Worm (Caenorhabditis elegans) whole organism, late embryonic: ENCODE results near the gene cwf-19L2.

Source experiments
- C08G9.2 ChIP-seq: sonication (generic microtip); optimal IDR thresholded peaks from 2 replicates; lab custom pipeline; 2016; ENCODE audit warnings: mild to moderate bottlenecking, missing genetic modification characterization, moderate library complexity, missing compliant biosample characterization
- F13H6.1 ChIP-seq: sonication (generic microtip); optimal IDR thresholded peaks from 2 replicates; lab custom pipeline; 2016; ENCODE audit warnings: missing genetic modification characterization, missing compliant biosample characterization
- K02D7.2 ChIP-seq: sonication (generic microtip); optimal IDR thresholded peaks from 2 replicates; lab custom pipeline; 2017; ENCODE audit warnings: mild to moderate bottlenecking, missing genetic modification characterization, missing compliant biosample characterization
- K09A11.1 ChIP-seq: sonication (generic microtip); optimal IDR thresholded peaks from 2 replicates; lab custom pipeline; 2017; ENCODE audit warnings: antibody characterized with exemption, mild to moderate bottlenecking, missing genetic modification characterization, missing compliant biosample characterization; ENCODE audit not compliant: insufficient read depth
- T23F11.4 ChIP-seq: fragments of 200-800 bp; sonication (Bioruptor generic); optimal IDR thresholded peaks from 2 replicates; lab custom pipeline; 2018; ENCODE audit warnings: mild to moderate bottlenecking, missing genetic modification characterization, missing compliant biosample characterization
- Y22D7AL.16 ChIP-seq: sonication (generic microtip); optimal IDR thresholded peaks from 2 replicates; lab custom pipeline; 2016; ENCODE audit warnings: missing genetic modification characterization, missing compliant biosample characterization
- ahr-1 ChIP-seq: sonication (generic microtip); optimal IDR thresholded peaks from 2 replicates; lab custom pipeline; 2016; ENCODE audit warnings: missing genetic modification characterization, missing compliant biosample characterization
- ama-1 ChIP-seq: fragments of 150-350 bp; optimal IDR thresholded peaks from 2 replicates; lab custom pipeline; 2014
- ceh-31 ChIP-seq: sonication (generic microtip); optimal IDR thresholded peaks from 2 replicates; lab custom pipeline; 2016; ENCODE audit warnings: missing genetic modification characterization, missing compliant biosample characterization
- ceh-45 ChIP-seq: fragments of 200-800 bp; sonication (Bioruptor generic); IDR thresholded peaks from 2 replicates; pipeline ENCODE4 v1.3.6; 2022; ENCODE audit warnings: missing genetic modification reagents, missing genetic modification characterization, missing compliant biosample characterization
- ceh-48 ChIP-seq: sonication (generic microtip); optimal IDR thresholded peaks from 2 replicates; lab custom pipeline; 2016; ENCODE audit warnings: missing genetic modification characterization, inconsistent platforms, missing compliant biosample characterization
- ceh-9 ChIP-seq: sonication (generic microtip); optimal IDR thresholded peaks from 2 replicates; lab custom pipeline; 2016; ENCODE audit warnings: mild to moderate bottlenecking, missing genetic modification characterization, inconsistent platforms, missing compliant biosample characterization
- che-1 ChIP-seq: sonication (generic microtip); optimal IDR thresholded peaks from 2 replicates; lab custom pipeline; 2016; ENCODE audit warnings: mild to moderate bottlenecking, missing genetic modification characterization, missing compliant biosample characterization
- dmd-4 ChIP-seq: sonication (generic microtip); optimal IDR thresholded peaks from 2 replicates; lab custom pipeline; 2016; ENCODE audit warnings: borderline replicate concordance, missing genetic modification characterization, missing compliant biosample characterization
- dve-1 ChIP-seq: sonication (generic microtip); optimal IDR thresholded peaks from 2 replicates; lab custom pipeline; 2017; ENCODE audit warnings: antibody characterized with exemption, mild to moderate bottlenecking, missing genetic modification characterization, missing compliant biosample characterization
- eyg-1 ChIP-seq: sonication (generic microtip); optimal IDR thresholded peaks from 2 replicates; lab custom pipeline; 2016; ENCODE audit warnings: missing genotype, missing genetic modification characterization, missing compliant biosample characterization
- hlh-30 ChIP-seq: sonication (generic microtip); optimal IDR thresholded peaks from 2 replicates; lab custom pipeline; 2017; ENCODE audit warnings: antibody characterized with exemption, missing genetic modification characterization, missing compliant biosample characterization; ENCODE audit not compliant: insufficient read depth
- hlh-6 ChIP-seq: sonication (generic microtip); optimal IDR thresholded peaks from 2 replicates; lab custom pipeline; 2016; ENCODE audit warnings: missing genotype, missing genetic modification characterization, missing compliant biosample characterization
- lim-6 ChIP-seq: sonication (generic microtip); optimal IDR thresholded peaks from 2 replicates; lab custom pipeline; 2016; ENCODE audit warnings: missing genetic modification characterization, missing compliant biosample characterization
- mec-3 ChIP-seq: sonication (generic microtip); optimal IDR thresholded peaks from 2 replicates; lab custom pipeline; 2016; ENCODE audit warnings: borderline replicate concordance, missing genetic modification characterization, missing compliant biosample characterization
- nfya-1 ChIP-seq: sonication (generic microtip); optimal IDR thresholded peaks from 2 replicates; lab custom pipeline; 2017; ENCODE audit warnings: missing genetic modification characterization, mild to moderate bottlenecking, missing compliant biosample characterization, antibody characterized with exemption, moderate library complexity
- nhr-11 ChIP-seq: fragments of 150-350 bp; optimal IDR thresholded peaks from 2 replicates; lab custom pipeline; 2014; ENCODE audit warnings: missing biosample characterization, missing genetic modification characterization
- odd-2 ChIP-seq: sonication (generic microtip); optimal IDR thresholded peaks from 2 replicates; lab custom pipeline; 2017; ENCODE audit warnings: antibody characterized with exemption, mild to moderate bottlenecking, missing genetic modification characterization, missing compliant biosample characterization
- pha-2 ChIP-seq: sonication (generic microtip); optimal IDR thresholded peaks from 2 replicates; lab custom pipeline; 2017; ENCODE audit warnings: mild to moderate bottlenecking, missing genetic modification characterization, missing compliant biosample characterization
- pqm-1 ChIP-seq: sonication (generic microtip); optimal IDR thresholded peaks from 2 replicates; lab custom pipeline; 2016; ENCODE audit warnings: missing genetic modification characterization, missing compliant biosample characterization
- pros-1 ChIP-seq: fragments of 150-350 bp; optimal IDR thresholded peaks from 2 replicates; lab custom pipeline; 2014; ENCODE audit warnings: missing biosample characterization, missing genetic modification reagents, missing genetic modification characterization
- ref-2 ChIP-seq: sonication (generic microtip); optimal IDR thresholded peaks from 2 replicates; lab custom pipeline; 2016; ENCODE audit warnings: missing genetic modification characterization, missing compliant biosample characterization
- sox-2 ChIP-seq: fragments of 200-800 bp; sonication (Bioruptor generic); IDR thresholded peaks from 2 replicates; pipeline ENCODE4 v1.3.6; 2022; ENCODE audit warnings: missing genetic modification reagents, missing genetic modification characterization, missing compliant biosample characterization
- sox-4 ChIP-seq: sonication (generic microtip); optimal IDR thresholded peaks from 2 replicates; lab custom pipeline; 2017; ENCODE audit warnings: mild to moderate bottlenecking, missing genetic modification characterization, inconsistent platforms, missing compliant biosample characterization
- syd-9 ChIP-seq: sonication (generic microtip); optimal IDR thresholded peaks from 2 replicates; lab custom pipeline; 2016; ENCODE audit warnings: mild to moderate bottlenecking, missing genetic modification characterization, moderate library complexity, missing compliant biosample characterization
- tbx-7 ChIP-seq: sonication (generic microtip); optimal IDR thresholded peaks from 2 replicates; lab custom pipeline; 2016; ENCODE audit warnings: missing genotype, missing genetic modification characterization, missing compliant biosample characterization
- ttx-3 ChIP-seq: sonication (generic microtip); optimal IDR thresholded peaks from 2 replicates; lab custom pipeline; 2016; ENCODE audit warnings: missing genetic modification reagents, missing genetic modification characterization, missing compliant biosample characterization
- unc-3 ChIP-seq, 2 experiments: fragments of 200-800 bp in 1 of 2; sonication (Bioruptor generic) in 1 of 2; sonication (generic microtip) in 1 of 2; conservative IDR thresholded peaks in 1 of 2; optimal IDR thresholded peaks in 1 of 2; 2 replicates each; pipeline versions ENCODE4 v1.3.6 to Lab custom; 2016 to 2022; ENCODE audit warnings: missing compliant biosample characterization in 2 of 2, missing genetic modification characterization in 2 of 2, missing genetic modification reagents in 1 of 2
- unc-42 ChIP-seq: sonication (generic microtip); optimal IDR thresholded peaks from 2 replicates; lab custom pipeline; 2016; ENCODE audit warnings: missing genotype, missing genetic modification characterization, missing compliant biosample characterization
- unc-55 ChIP-seq: sonication (generic microtip); optimal IDR thresholded peaks from 2 replicates; lab custom pipeline; 2017; ENCODE audit warnings: missing biosample characterization, missing genetic modification reagents, missing genetic modification characterization
- unc-86 ChIP-seq: sonication (generic microtip); optimal IDR thresholded peaks from 2 replicates; lab custom pipeline; 2016; ENCODE audit warnings: missing genetic modification characterization, missing compliant biosample characterization
- zip-5 ChIP-seq: sonication (generic microtip); optimal IDR thresholded peaks from 2 replicates; lab custom pipeline; 2016; ENCODE audit warnings: missing genetic modification characterization, missing compliant biosample characterization
- ztf-16 ChIP-seq: sonication (generic microtip); optimal IDR thresholded peaks from 2 replicates; lab custom pipeline; 2017; ENCODE audit warnings: missing genetic modification characterization, missing compliant biosample characterization

The cwf-19L2 gene

DNA sequence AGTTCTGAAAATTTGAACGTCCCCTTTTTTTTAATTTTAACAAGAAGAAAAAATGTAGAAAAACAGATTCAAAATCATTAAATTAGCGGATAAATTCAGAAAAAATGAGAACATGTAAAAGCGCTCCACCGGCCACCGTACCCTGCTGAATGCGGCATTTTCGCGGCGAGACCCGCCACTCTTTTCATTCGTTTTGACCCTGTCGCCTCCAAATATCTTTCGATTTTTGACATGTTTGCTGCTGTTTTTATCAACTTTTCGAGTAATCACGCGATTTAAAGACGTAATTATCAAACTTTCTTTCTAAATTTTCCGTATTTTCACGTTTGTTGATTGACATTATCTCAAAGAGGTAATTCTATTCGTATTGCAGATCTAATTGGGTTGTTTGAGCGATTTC is 42.8 kb downstream of the cwf-19L2 start, which contains the start of gene gsp-2 (continued):
- TF ChIP-seq eyg-1 (tag; lab: Kevin White, UChicago) (no peak), unc-86 (tag; lab: Kevin White, UChicago) (no peak), hlh-30 (tag; lab: Kevin White, UChicago) (no peak), K02D7.2 (tag; lab: Kevin White, UChicago) (no peak), Y22D7AL.16 (tag; lab: Kevin White, UChicago) (no peak), K09A11.1 (tag; lab: Kevin White, UChicago) (no peak), zip-5 (tag; lab: Kevin White, UChicago) (no peak), ref-2 (peak; percentile 29), odd-2 (tag; lab: Kevin White, UChicago) (no peak), nhr-11 (no peak), ahr-1 (no peak), ttx-3 (tag; lab: Kevin White, UChicago) (no peak), pqm-1 (no peak), dve-1 (tag; lab: Kevin White, UChicago) (peak; percentile 16), nfya-1 (tag; lab: Kevin White, UChicago) (peak; percentile 74), mec-3 (tag; lab: Kevin White, UChicago) (no peak), pha-2 (tag; lab: Kevin White, UChicago) (no peak), unc-55 (GFP tag; lab: Kevin White, UChicago) (no peak), lim-6 (tag; lab: Kevin White, UChicago) (no peak), ama-1 (no peak), dmd-4 (tag; lab: Kevin White, UChicago) (no peak)

- no peak for TF ChIP-seq C08G9.2 (tag; lab: Kevin White, UChicago)
- no peak for TF ChIP-seq hlh-6
- no peak for TF ChIP-seq ztf-16
- TF ChIP-seq K09A11.1 (tag; lab: Kevin White, UChicago) = no peak
- no peak for TF ChIP-seq T23F11.4 (GFP tag; lab: Kevin White, UChicago)
- TF ChIP-seq ceh-45 (GFP tag; lab: Robert Waterston, UW) = no peak
- TF ChIP-seq che-1 (tag; lab: Kevin White, UChicago) = no peak
- TF ChIP-seq sox-4 (tag; lab: Kevin White, UChicago) = no peak
- TF ChIP-seq nfya-1 (tag; lab: Kevin White, UChicago) = no peak
Measured at ce11 chrIII:7338009-7338408, 44.6 kb downstream of the cwf-19L2 start.

DNA sequence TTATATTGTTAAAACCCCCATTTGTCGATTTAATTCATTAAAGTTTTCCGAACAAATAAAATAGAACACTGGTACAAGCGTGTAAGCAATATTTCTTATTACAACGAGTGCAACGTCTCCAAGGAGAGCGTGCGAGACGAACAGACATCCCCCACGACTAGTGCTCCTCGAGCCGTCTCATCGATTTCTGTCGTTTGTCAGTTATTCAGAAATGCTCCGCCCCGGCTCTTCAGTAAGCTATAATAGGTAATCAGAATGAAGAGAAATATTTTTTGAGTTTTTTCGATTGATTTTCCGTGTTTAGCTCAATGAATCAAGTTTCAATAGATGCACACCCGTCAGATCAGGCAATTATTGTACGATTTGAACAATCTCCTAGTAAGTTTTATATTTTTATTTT is 45.3 kb downstream of the cwf-19L2 start, which contains the start of gene kap-1:
kap-1 (plus strand) TSS at position 143 of the 400 bp plus-strand sequence.
- TF ChIP-seq ceh-48 = peak; percentile 40
- TF ChIP-seq ztf-16 = no peak

DNA sequence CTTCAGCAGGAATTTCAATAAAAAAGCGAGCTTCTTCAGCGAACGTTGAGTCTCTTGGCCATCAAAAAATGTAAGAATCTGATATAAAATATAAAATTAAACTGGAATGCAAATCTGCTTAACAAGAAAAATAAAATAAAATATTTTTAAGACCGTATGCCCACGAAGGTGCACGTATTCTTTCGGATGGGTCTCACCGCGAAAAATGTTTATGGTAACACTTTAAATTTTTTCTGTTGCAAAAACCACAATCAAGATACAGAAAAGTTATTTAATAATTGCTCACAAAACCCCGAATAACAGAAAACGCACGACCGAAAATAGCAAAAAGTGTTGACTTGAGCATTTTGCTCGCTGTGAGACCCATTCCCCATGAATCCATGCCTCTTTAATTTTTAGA is 45.7 kb downstream of the cwf-19L2 start:
- TF ChIP-seq unc-42 (tag; lab: Kevin White, UChicago) (no peak), unc-3 (GFP tag; conservative IDR thresholded peaks at IDR 0.05; lab: Robert Waterston, UW) (no peak), unc-3 (tag; optimal IDR thresholded peaks at IDR 0.05; lab: Kevin White, UChicago) (no peak), pros-1 (tag; lab: Kevin White, UChicago) (no peak), F13H6.1 (tag; lab: Kevin White, UChicago) (no peak), ama-1 (no peak), pqm-1 (no peak), dve-1 (tag; lab: Kevin White, UChicago) (no peak), ceh-31 (tag; lab: Kevin White, UChicago) (no peak), ceh-9 (no peak), syd-9 (tag; lab: Kevin White, UChicago) (no peak), ztf-16 (no peak), tbx-7 (tag; lab: Kevin White, UChicago) (no peak), C08G9.2 (tag; lab: Kevin White, UChicago) (no peak), sox-2 (GFP tag; lab: Robert Waterston, UW) (no peak)
